Fruit fly (Drosophila melanogaster) whole organism, embryonic: ENCODE data around the gene roq.

Source experiments
- Asciz ChIP-seq: fragments of 200-800 bp; sonication (Bioruptor generic); optimal IDR thresholded peaks from 2 replicates; lab custom pipeline; 2017; ENCODE audit warnings: missing biosample characterization, mild to moderate bottlenecking, missing genetic modification characterization, missing genetic modification reagents
- Atf6 ChIP-seq: fragments of 200-800 bp; sonication (Bioruptor generic); IDR thresholded peaks from 2 replicates; pipeline ENCODE4 v1.3.6; 2022; ENCODE audit warnings: missing biosample characterization, missing genetic modification characterization
- Bdp1 ChIP-seq: fragments of 200-800 bp; sonication (Bioruptor generic); optimal IDR thresholded peaks from 3 replicates; lab custom pipeline; 2016; ENCODE audit warnings: missing biosample characterization, missing genetic modification characterization
- Blimp-1 ChIP-seq: fragments of 200-800 bp; sonication (Bioruptor generic); optimal IDR thresholded peaks from 3 replicates; lab custom pipeline; 2018; ENCODE audit warnings: missing biosample characterization, missing genetic modification characterization, mild to moderate bottlenecking, moderate library complexity, missing genetic modification reagents
- CG10267 ChIP-seq: fragments of 200-800 bp; sonication (Bioruptor generic); optimal IDR thresholded peaks from 2 replicates; lab custom pipeline; 2018; ENCODE audit warnings: missing biosample characterization, mild to moderate bottlenecking, missing genetic modification characterization, moderate library complexity
- CG10321 ChIP-seq: fragments of 200-800 bp; sonication (Bioruptor generic); IDR thresholded peaks from 2 replicates; pipeline ENCODE4 v1.3.6; 2022; ENCODE audit warnings: missing biosample characterization, missing genetic modification characterization
- CG10366 ChIP-seq: fragments of 200-800 bp; sonication (Bioruptor generic); IDR thresholded peaks from 2 replicates; pipeline ENCODE4 v1.3.6; 2022; ENCODE audit warnings: missing biosample characterization, missing genetic modification characterization
- CG10565 ChIP-seq: fragments of 200-800 bp; sonication (Bioruptor generic); optimal IDR thresholded peaks from 3 replicates; lab custom pipeline; 2016; ENCODE audit warnings: missing biosample characterization, mild to moderate bottlenecking, missing genetic modification characterization
- CG11456 ChIP-seq: fragments of 200-800 bp; sonication (Bioruptor generic); IDR thresholded peaks from 3 replicates; pipeline ENCODE4 v1.3.6; 2022; ENCODE audit warnings: missing biosample characterization, missing genetic modification characterization
- CG11696 ChIP-seq: fragments of 200-800 bp; sonication (Bioruptor generic); IDR thresholded peaks from 2 replicates; pipeline ENCODE4 v1.3.6; 2022; ENCODE audit warnings: missing biosample characterization, missing genetic modification characterization
- CG13123 ChIP-seq: fragments of 200-800 bp; sonication (Bioruptor generic); optimal IDR thresholded peaks from 2 replicates; lab custom pipeline; 2016; ENCODE audit warnings: missing biosample characterization, missing genetic modification characterization
- CG13296 ChIP-seq: fragments of 200-800 bp; sonication (Bioruptor generic); optimal IDR thresholded peaks from 3 replicates; lab custom pipeline; 2018; ENCODE audit warnings: missing biosample characterization, mild to moderate bottlenecking, missing genetic modification characterization
- CG16779 ChIP-seq: fragments of 200-800 bp; sonication (Bioruptor generic); IDR thresholded peaks from 2 replicates; pipeline ENCODE4 v1.3.6; 2022; ENCODE audit warnings: missing biosample characterization, missing genetic modification characterization
- CG17328 ChIP-seq: fragments of 200-800 bp; sonication (Bioruptor generic); IDR thresholded peaks from 2 replicates; pipeline ENCODE4 v1.3.6; 2022; ENCODE audit warnings: missing biosample characterization, missing genetic modification characterization
- CG32767 ChIP-seq: fragments of 200-800 bp; sonication (Bioruptor generic); IDR thresholded peaks from 2 replicates; pipeline ENCODE4 v1.3.6; 2022; ENCODE audit warnings: missing biosample characterization, missing genetic modification characterization
- CG42726 ChIP-seq: fragments of 200-800 bp; sonication (Bioruptor generic); IDR thresholded peaks from 2 replicates; pipeline ENCODE4 v1.3.6; 2022; ENCODE audit warnings: missing biosample characterization, missing genetic modification characterization; ENCODE audit not compliant: partially characterized antibody
- CG4854 ChIP-seq: fragments of 200-800 bp; sonication (Bioruptor generic); optimal IDR thresholded peaks from 2 replicates; lab custom pipeline; 2016; ENCODE audit warnings: missing biosample characterization, missing genetic modification characterization, inconsistent platforms
- CG8388 ChIP-seq: fragments of 200-800 bp; sonication (Bioruptor generic); optimal IDR thresholded peaks from 2 replicates; lab custom pipeline; 2019; ENCODE audit warnings: missing biosample characterization, mild to moderate bottlenecking, missing genetic modification characterization, moderate library complexity
- CG9609 ChIP-seq: fragments of 200-800 bp; sonication (Bioruptor generic); optimal IDR thresholded peaks from 3 replicates; lab custom pipeline; 2016; ENCODE audit warnings: missing biosample characterization, missing genetic modification characterization
- Dip3 ChIP-seq: fragments of 200-800 bp; sonication (Bioruptor generic); optimal IDR thresholded peaks from 3 replicates; lab custom pipeline; 2016; ENCODE audit warnings: missing biosample characterization, missing genetic modification characterization
- Doc3 ChIP-seq: fragments of 200-800 bp; sonication (Bioruptor generic); IDR thresholded peaks from 3 replicates; pipeline ENCODE4 v1.3.6; 2022; ENCODE audit warnings: missing biosample characterization, missing genetic modification characterization; ENCODE audit not compliant: partially characterized antibody
- HLH3B ChIP-seq: fragments of 200-800 bp; sonication (Bioruptor generic); IDR thresholded peaks from 2 replicates; pipeline ENCODE4 v1.3.6; 2022; ENCODE audit warnings: missing biosample characterization, missing genetic modification characterization
- Hey ChIP-seq: fragments of 200-800 bp; sonication (Bioruptor generic); optimal IDR thresholded peaks from 3 replicates; lab custom pipeline; 2018; ENCODE audit warnings: missing biosample characterization, mild to moderate bottlenecking, missing genetic modification characterization
- Hmr ChIP-seq: fragments of 200-800 bp; sonication (Bioruptor generic); optimal IDR thresholded peaks from 3 replicates; lab custom pipeline; 2017; ENCODE audit warnings: mild to moderate bottlenecking, missing biosample characterization, missing genetic modification reagents, missing genetic modification characterization
- NC2α ChIP-seq: fragments of 200-800 bp; sonication (Bioruptor generic); optimal IDR thresholded peaks from 2 replicates; lab custom pipeline; 2016; ENCODE audit warnings: missing biosample characterization, missing genetic modification characterization
- NC2β ChIP-seq: fragments of 200-800 bp; sonication (Bioruptor generic); optimal IDR thresholded peaks from 2 replicates; lab custom pipeline; 2016; ENCODE audit warnings: missing biosample characterization, missing genetic modification characterization
- Six4 ChIP-seq: fragments of 200-800 bp; sonication (Bioruptor generic); optimal IDR thresholded peaks from 2 replicates; lab custom pipeline; 2016; ENCODE audit warnings: missing biosample characterization, missing genetic modification characterization
- Sox100B ChIP-seq: fragments of 200-800 bp; sonication (Bioruptor generic); optimal IDR thresholded peaks from 3 replicates; lab custom pipeline; 2018; ENCODE audit warnings: missing biosample characterization, mild to moderate bottlenecking, missing genetic modification characterization
- Usf ChIP-seq: fragments of 200-800 bp; sonication (Bioruptor generic); optimal IDR thresholded peaks from 2 replicates; lab custom pipeline; 2017; ENCODE audit warnings: missing genotype, missing biosample characterization, missing genetic modification characterization
- Xrp1 ChIP-seq: fragments of 200-800 bp; sonication (Bioruptor generic); IDR thresholded peaks from 2 replicates; pipeline ENCODE4 v1.3.6; 2022; ENCODE audit warnings: missing biosample characterization, missing genetic modification characterization
- bcd ChIP-seq: fragments of 200-800 bp; sonication (Bioruptor generic); optimal IDR thresholded peaks from 2 replicates; lab custom pipeline; 2017; ENCODE audit warnings: missing biosample characterization, mild to moderate bottlenecking, missing genetic modification characterization
- btn ChIP-seq: fragments of 200-800 bp; sonication (Bioruptor generic); optimal IDR thresholded peaks from 2 replicates; lab custom pipeline; 2016; ENCODE audit warnings: missing biosample characterization, missing genetic modification characterization
- cad ChIP-seq: fragments of >200 bp; optimal IDR thresholded peaks from 2 replicates; lab custom pipeline; 2017; ENCODE audit warnings: missing biosample characterization, missing genetic modification characterization
- croc ChIP-seq: fragments of 200-800 bp; sonication (Bioruptor generic); conservative IDR thresholded peaks from 3 replicates; pipeline ENCODE4 v1.3.6; 2022; ENCODE audit warnings: missing biosample characterization, missing genetic modification characterization
- en ChIP-seq: fragments of 200-800 bp; sonication (Bioruptor generic); optimal IDR thresholded peaks from 2 replicates; lab custom pipeline; 2016; ENCODE audit warnings: missing biosample characterization, missing genetic modification characterization
- fd64A ChIP-seq: fragments of 200-800 bp; sonication (Bioruptor generic); optimal IDR thresholded peaks from 3 replicates; lab custom pipeline; 2018; ENCODE audit warnings: missing biosample characterization, mild to moderate bottlenecking, missing genetic modification characterization
- fd96Cb ChIP-seq: fragments of 200-800 bp; sonication (Bioruptor generic); optimal IDR thresholded peaks from 2 replicates; lab custom pipeline; 2018; ENCODE audit warnings: missing biosample characterization, mild to moderate bottlenecking, missing genetic modification characterization, moderate library complexity
- gfzf ChIP-seq: fragments of 200-800 bp; sonication (Bioruptor generic); optimal IDR thresholded peaks from 2 replicates; lab custom pipeline; 2016; ENCODE audit warnings: missing biosample characterization, mild to moderate bottlenecking, missing genetic modification characterization, moderate library complexity
- h ChIP-seq: fragments of >200 bp; optimal IDR thresholded peaks from 2 replicates; lab custom pipeline; 2017
- jigr1 ChIP-seq: fragments of 200-800 bp; sonication (Bioruptor generic); IDR thresholded peaks from 3 replicates; pipeline ENCODE4 v1.3.6; 2022; ENCODE audit warnings: missing biosample characterization, missing genetic modification characterization
- jumu ChIP-seq: fragments of 200-800 bp; sonication (Bioruptor generic); optimal IDR thresholded peaks from 3 replicates; lab custom pipeline; 2016; ENCODE audit warnings: missing biosample characterization, missing genetic modification characterization
- klu ChIP-seq: fragments of 200-800 bp; sonication (Bioruptor generic); IDR thresholded peaks from 2 replicates; pipeline ENCODE4 v1.3.6; 2022; ENCODE audit warnings: missing biosample characterization, missing genetic modification characterization
- knrl ChIP-seq: fragments of 200-800 bp; sonication (Bioruptor generic); IDR thresholded peaks from 3 replicates; pipeline ENCODE4 v1.3.6; 2022; ENCODE audit warnings: missing biosample characterization, missing genetic modification characterization; ENCODE audit not compliant: partially characterized antibody
- lmd ChIP-seq: fragments of 200-800 bp; sonication (Bioruptor generic); IDR thresholded peaks from 2 replicates; pipeline ENCODE4 v1.3.6; 2022; ENCODE audit warnings: missing biosample characterization, missing genetic modification characterization
- luna ChIP-seq: fragments of 200-800 bp; sonication (Bioruptor generic); optimal IDR thresholded peaks from 2 replicates; lab custom pipeline; 2016; ENCODE audit warnings: missing biosample characterization, missing genetic modification characterization
- nerfin-1 ChIP-seq: fragments of 200-800 bp; sonication (Bioruptor generic); optimal IDR thresholded peaks from 3 replicates; lab custom pipeline; 2019; ENCODE audit warnings: missing biosample characterization, mild to moderate bottlenecking, missing genetic modification characterization, moderate library complexity
- odd ChIP-seq: fragments of 200-800 bp; sonication (Bioruptor generic); optimal IDR thresholded peaks from 2 replicates; lab custom pipeline; 2017; ENCODE audit warnings: missing biosample characterization, mild to moderate bottlenecking, missing genetic modification characterization
- p53 ChIP-seq: fragments of 200-800 bp; sonication (Bioruptor generic); optimal IDR thresholded peaks from 2 replicates; lab custom pipeline; 2016; ENCODE audit warnings: missing biosample characterization, missing genetic modification characterization
- shn ChIP-seq: fragments of 200-800 bp; sonication (Bioruptor generic); optimal IDR thresholded peaks from 3 replicates; lab custom pipeline; 2016; ENCODE audit warnings: missing biosample characterization, missing genetic modification characterization
- sima ChIP-seq: fragments of 200-800 bp; sonication (Bioruptor generic); optimal IDR thresholded peaks from 2 replicates; lab custom pipeline; 2016; ENCODE audit warnings: missing biosample characterization, missing genetic modification characterization
- sqz ChIP-seq: fragments of 200-800 bp; sonication (Bioruptor generic); optimal IDR thresholded peaks from 3 replicates; lab custom pipeline; 2018; ENCODE audit warnings: missing biosample characterization, mild to moderate bottlenecking, missing genetic modification characterization
- tio ChIP-seq: fragments of 200-800 bp; sonication (Bioruptor generic); optimal IDR thresholded peaks from 2 replicates; lab custom pipeline; 2017; ENCODE audit warnings: missing biosample characterization, missing genetic modification characterization, inconsistent platforms
- unpg ChIP-seq: fragments of 200-800 bp; sonication (Bioruptor generic); optimal IDR thresholded peaks from 3 replicates; lab custom pipeline; 2018; ENCODE audit warnings: missing biosample characterization, mild to moderate bottlenecking, missing genetic modification characterization, moderate library complexity

Gene roq

DNA sequence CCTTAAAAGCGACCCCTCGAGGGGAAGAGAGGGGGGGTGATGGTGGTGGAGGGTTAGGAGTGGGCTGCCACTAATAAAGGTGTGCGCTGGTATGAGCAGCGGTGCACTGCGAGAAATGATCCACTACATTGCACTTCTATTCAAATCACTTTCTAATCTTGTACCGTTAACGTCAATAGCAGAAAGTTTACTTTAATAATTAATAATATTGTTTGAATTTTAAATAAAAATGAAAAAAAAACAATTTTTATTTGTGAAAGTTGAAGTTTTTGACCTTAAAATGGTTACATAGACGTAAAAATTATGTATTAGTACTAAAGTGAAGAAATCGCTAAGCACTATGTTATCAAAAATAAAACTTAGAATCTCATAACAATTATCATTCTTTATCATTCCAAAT, 14.5 kb upstream of the roq start (continued):
- TF ChIP-seq CG42726 (GFP tag; lab: Robert Waterston, UW): no peak
- TF ChIP-seq croc (GFP tag; lab: Robert Waterston, UW): no peak
- peak; percentile 17 for TF ChIP-seq nerfin-1 (tag; lab: Kevin White, UChicago)
- no peak for TF ChIP-seq Bdp1 (GFP tag; lab: Kevin White, UChicago)
- TF ChIP-seq odd (GFP tag; lab: Kevin White, UChicago): no peak
- TF ChIP-seq jumu: no peak
- TF ChIP-seq CG13296 (GFP tag; lab: Kevin White, UChicago): no peak
- TF ChIP-seq CG8388 (GFP tag; lab: Kevin White, UChicago): no peak
- TF ChIP-seq Dip3: no peak
- TF ChIP-seq gfzf: no peak
- TF ChIP-seq Asciz: no peak
- TF ChIP-seq bcd: peak; percentile 10
- no peak for TF ChIP-seq Usf (GFP tag; lab: Kevin White, UChicago)
- no peak for TF ChIP-seq Xrp1 (GFP tag; lab: Robert Waterston, UW)
- peak; percentile 20 for TF ChIP-seq unpg (GFP tag; lab: Kevin White, UChicago)
- no peak for TF ChIP-seq HLH3B
- TF ChIP-seq Blimp-1: peak; percentile 5
- 0 out of 2 replicates have a peak, but pooled peaks have one; percentile 24 for TF ChIP-seq lmd (GFP tag; lab: Robert Waterston, UW)
- TF ChIP-seq CG32767: no peak
- TF ChIP-seq jigr1 (GFP tag; lab: Robert Waterston, UW): no peak
- TF ChIP-seq CG17328 (GFP tag; lab: Robert Waterston, UW): no peak
- no peak for TF ChIP-seq NC2α
- no peak for TF ChIP-seq shn (GFP tag; lab: Kevin White, UChicago)
- TF ChIP-seq en: no peak
- TF ChIP-seq sima (GFP tag; lab: Kevin White, UChicago): no peak
- no peak for TF ChIP-seq CG13123 (GFP tag; lab: Kevin White, UChicago)
- no peak for TF ChIP-seq sqz (GFP tag; lab: Kevin White, UChicago)
- no peak for TF ChIP-seq CG10565 (GFP tag; lab: Kevin White, UChicago)
- no peak for TF ChIP-seq fd64A (GFP tag; lab: Kevin White, UChicago)
- TF ChIP-seq Atf6 (GFP tag; lab: Robert Waterston, UW): no peak
- TF ChIP-seq btn: no peak
- TF ChIP-seq CG4854 (GFP tag; lab: Kevin White, UChicago): no peak
- TF ChIP-seq Hmr (GFP tag; lab: Kevin White, UChicago): no peak
- no peak for TF ChIP-seq CG16779 (GFP tag; lab: Robert Waterston, UW)
- no peak for TF ChIP-seq knrl (GFP tag; lab: Robert Waterston, UW)
- no peak for TF ChIP-seq CG9609
- no peak for TF ChIP-seq Hey (tag; lab: Kevin White, UChicago)
- no peak for TF ChIP-seq Doc3 (GFP tag; lab: Robert Waterston, UW)
- TF ChIP-seq Six4: no peak
- no peak for TF ChIP-seq NC2β (GFP tag; lab: Kevin White, UChicago)
- TF ChIP-seq CG11456 (GFP tag; lab: Robert Waterston, UW): no peak
- TF ChIP-seq h (lab: Kevin White, UChicago): no peak
- TF ChIP-seq CG10321 (GFP tag; lab: Robert Waterston, UW): no peak
- no peak for TF ChIP-seq p53 (GFP tag; lab: Kevin White, UChicago)
- no peak for TF ChIP-seq luna
- TF ChIP-seq CG11696 (GFP tag; lab: Robert Waterston, UW): no peak
- TF ChIP-seq fd96Cb (tag; lab: Kevin White, UChicago): peak; percentile 12
- no peak for TF ChIP-seq tio
- TF ChIP-seq klu (GFP tag; lab: Robert Waterston, UW): no peak
- TF ChIP-seq cad (GFP tag; lab: Kevin White, UChicago): no peak
- TF ChIP-seq Sox100B (GFP tag; lab: Kevin White, UChicago): peak; percentile 29
- TF ChIP-seq CG10366 (GFP tag; lab: Robert Waterston, UW): no peak
- peak; percentile 1 for TF ChIP-seq CG10267 (tag; lab: Kevin White, UChicago)
